Worm (Caenorhabditis elegans) whole organism, L2 larva: ENCODE results near the gene ift-81.

Experiments
- C34F6.9 ChIP-seq: fragments of 150-350 bp; optimal IDR thresholded peaks from 2 replicates; lab custom pipeline; 2014; ENCODE audit warnings: missing biosample characterization, missing genetic modification characterization
- F13H6.1 ChIP-seq: sonication (generic microtip); optimal IDR thresholded peaks from 2 replicates; lab custom pipeline; 2016; ENCODE audit warnings: missing genetic modification characterization, missing compliant biosample characterization
- R02D3.7 ChIP-seq: fragments of 150-350 bp; optimal IDR thresholded peaks from 2 replicates; lab custom pipeline; 2014; ENCODE audit warnings: missing biosample characterization, missing genetic modification characterization
- Y55F3AM.14 ChIP-seq: fragments of 200-800 bp; sonication (Bioruptor generic); optimal IDR thresholded peaks from 2 replicates; lab custom pipeline; 2018; ENCODE audit warnings: mild to moderate bottlenecking, missing genetic modification characterization, missing compliant biosample characterization
- ZK546.5 ChIP-seq: sonication (generic microtip); optimal IDR thresholded peaks from 2 replicates; lab custom pipeline; 2017; ENCODE audit warnings: missing biosample characterization, missing genetic modification characterization
- alr-1 ChIP-seq: fragments of 150-350 bp; optimal IDR thresholded peaks from 2 replicates; lab custom pipeline; 2014; ENCODE audit warnings: missing biosample characterization, missing genetic modification characterization
- aly-2 ChIP-seq: fragments of 150-350 bp; optimal IDR thresholded peaks from 2 replicates; lab custom pipeline; 2014; ENCODE audit warnings: missing biosample characterization, missing genetic modification characterization
- ama-1 ChIP-seq: fragments of 150-350 bp; optimal IDR thresholded peaks from 2 replicates; lab custom pipeline; 2018; ENCODE audit warnings: inconsistent platforms
- blmp-1 ChIP-seq: sonication (generic microtip); optimal IDR thresholded peaks from 2 replicates; lab custom pipeline; 2017; ENCODE audit warnings: missing genetic modification characterization, mild to moderate bottlenecking, missing compliant biosample characterization, antibody characterized with exemption, moderate library complexity; ENCODE audit not compliant: insufficient read depth
- ceh-16 ChIP-seq: fragments of 150-350 bp; optimal IDR thresholded peaks from 2 replicates; lab custom pipeline; 2014; ENCODE audit warnings: missing biosample characterization, missing genetic modification characterization
- ceh-82 ChIP-seq: fragments of 150-350 bp; optimal IDR thresholded peaks from 2 replicates; lab custom pipeline; 2014; ENCODE audit warnings: missing biosample characterization, missing genetic modification characterization
- crh-2 ChIP-seq: sonication (generic microtip); optimal IDR thresholded peaks from 2 replicates; lab custom pipeline; 2017; ENCODE audit warnings: missing biosample characterization, missing genetic modification characterization
- dmd-4 ChIP-seq: sonication (generic microtip); optimal IDR thresholded peaks from 2 replicates; lab custom pipeline; 2017; ENCODE audit warnings: missing biosample characterization, missing genetic modification characterization
- egl-27 ChIP-seq: sonication (generic microtip); optimal IDR thresholded peaks from 3 replicates; lab custom pipeline; 2017; ENCODE audit warnings: missing biosample characterization, missing genetic modification reagents, missing genetic modification characterization
- elt-1 ChIP-seq: fragments of 150-350 bp; optimal IDR thresholded peaks from 2 replicates; lab custom pipeline; 2014; ENCODE audit warnings: missing biosample characterization, missing genetic modification characterization
- elt-3 ChIP-seq: sonication (generic microtip); optimal IDR thresholded peaks from 2 replicates; lab custom pipeline; 2017; ENCODE audit warnings: missing biosample characterization, missing genetic modification characterization
- fos-1 ChIP-seq: fragments of 150-350 bp; optimal IDR thresholded peaks from 2 replicates; lab custom pipeline; 2014; ENCODE audit warnings: missing biosample characterization, missing genetic modification characterization
- gmeb-1 ChIP-seq: fragments of 150-350 bp; optimal IDR thresholded peaks from 2 replicates; lab custom pipeline; 2014; ENCODE audit warnings: missing biosample characterization, missing genetic modification characterization
- lin-11 ChIP-seq: fragments of 150-350 bp; sonication (generic microtip); optimal IDR thresholded peaks from 2 replicates; lab custom pipeline; 2014; ENCODE audit warnings: missing biosample characterization, missing genetic modification characterization, inconsistent platforms, mixed read lengths
- lin-13 ChIP-seq: fragments of 150-350 bp; optimal IDR thresholded peaks from 2 replicates; lab custom pipeline; 2014; ENCODE audit warnings: missing biosample characterization, missing genetic modification reagents, missing genetic modification characterization
- lin-39 ChIP-seq: fragments of 150-350 bp; optimal IDR thresholded peaks from 2 replicates; lab custom pipeline; 2014; ENCODE audit warnings: missing biosample characterization, missing genetic modification reagents, missing genetic modification characterization
- lsy-2 ChIP-seq, 2 experiments: fragments of 150-350 bp in 1 of 2; sonication (generic microtip) in 1 of 2; optimal IDR thresholded peaks; 2 replicates each; lab custom pipeline; 2014 to 2017; ENCODE audit warnings: missing biosample characterization in 2 of 2, missing genetic modification characterization in 2 of 2
- mab-5 ChIP-seq: fragments of 150-350 bp; optimal IDR thresholded peaks from 2 replicates; lab custom pipeline; 2014; ENCODE audit warnings: missing biosample characterization, missing genetic modification characterization
- mbf-1 ChIP-seq: sonication (generic microtip); optimal IDR thresholded peaks from 2 replicates; lab custom pipeline; 2017; ENCODE audit warnings: missing biosample characterization, missing genetic modification characterization
- mdl-1 ChIP-seq, 2 experiments: fragments of 150-350 bp in 1 of 2; sonication (generic microtip) in 1 of 2; optimal IDR thresholded peaks; 2 replicates each; lab custom pipeline; 2017; ENCODE audit warnings: missing biosample characterization in 2 of 2, missing genetic modification characterization in 2 of 2
- nhr-10 ChIP-seq: sonication (generic microtip); optimal IDR thresholded peaks from 2 replicates; lab custom pipeline; 2017; ENCODE audit warnings: missing biosample characterization, missing genetic modification characterization
- nhr-11 ChIP-seq: fragments of 150-350 bp; optimal IDR thresholded peaks from 2 replicates; lab custom pipeline; 2014; ENCODE audit warnings: missing biosample characterization, missing genetic modification characterization
- nhr-12 ChIP-seq: fragments of 150-350 bp; optimal IDR thresholded peaks from 2 replicates; lab custom pipeline; 2014; ENCODE audit warnings: missing biosample characterization, missing genetic modification characterization
- nhr-129 ChIP-seq: fragments of 150-350 bp; optimal IDR thresholded peaks from 2 replicates; lab custom pipeline; 2014; ENCODE audit warnings: missing biosample characterization, missing genetic modification characterization
- nhr-21 ChIP-seq: fragments of 150-350 bp; optimal IDR thresholded peaks from 2 replicates; lab custom pipeline; 2014; ENCODE audit warnings: missing biosample characterization, missing genetic modification characterization
- nhr-23 ChIP-seq: fragments of 150-350 bp; optimal IDR thresholded peaks from 2 replicates; lab custom pipeline; 2014; ENCODE audit warnings: missing biosample characterization, missing genetic modification reagents, missing genetic modification characterization
- nhr-237 ChIP-seq: fragments of 150-350 bp; optimal IDR thresholded peaks from 2 replicates; lab custom pipeline; 2014; ENCODE audit warnings: missing biosample characterization, missing genetic modification characterization
- nhr-25 ChIP-seq: fragments of 150-350 bp; sonication (generic microtip); optimal IDR thresholded peaks from 3 replicates; lab custom pipeline; 2014; ENCODE audit warnings: missing biosample characterization, missing genetic modification characterization
- nhr-6 ChIP-seq: fragments of 150-350 bp; optimal IDR thresholded peaks from 2 replicates; lab custom pipeline; 2014; ENCODE audit warnings: missing biosample characterization, missing genetic modification characterization
- nhr-77 ChIP-seq: fragments of 150-350 bp; optimal IDR thresholded peaks from 2 replicates; lab custom pipeline; 2014; ENCODE audit warnings: missing biosample characterization, missing genetic modification characterization
- peb-1 ChIP-seq: fragments of 150-350 bp; optimal IDR thresholded peaks from 2 replicates; lab custom pipeline; 2014; ENCODE audit warnings: missing biosample characterization, missing genetic modification characterization
- sem-4 ChIP-seq: fragments of 150-350 bp; optimal IDR thresholded peaks from 2 replicates; lab custom pipeline; 2014; ENCODE audit warnings: missing biosample characterization, missing genetic modification reagents, missing genetic modification characterization
- skn-1 ChIP-seq: sonication (generic microtip); optimal IDR thresholded peaks from 2 replicates; lab custom pipeline; 2017; ENCODE audit warnings: missing biosample characterization, missing genetic modification characterization
- sma-3 ChIP-seq: sonication (generic microtip); optimal IDR thresholded peaks from 2 replicates; lab custom pipeline; 2016; ENCODE audit warnings: missing genetic modification reagents, missing genetic modification characterization, missing compliant biosample characterization
- sma-9 ChIP-seq, 2 experiments: fragments of 150-350 bp in 1 of 2; sonication (generic microtip) in 1 of 2; optimal IDR thresholded peaks; 2 replicates each; lab custom pipeline; 2014 to 2016; ENCODE audit warnings: missing genetic modification characterization in 2 of 2, mild to moderate bottlenecking in 1 of 2, missing biosample characterization in 1 of 2, missing compliant biosample characterization in 1 of 2, missing genetic modification reagents in 1 of 2, moderate library complexity in 1 of 2
- snpc-4 ChIP-seq: fragments of 150-350 bp; optimal IDR thresholded peaks from 2 replicates; lab custom pipeline; 2014; ENCODE audit warnings: missing biosample characterization, missing genetic modification characterization
- unc-39 ChIP-seq: fragments of 150-350 bp; optimal IDR thresholded peaks from 2 replicates; lab custom pipeline; 2014; ENCODE audit warnings: missing biosample characterization, missing genetic modification characterization
- unc-55 ChIP-seq: fragments of 150-350 bp; sonication (generic microtip); optimal IDR thresholded peaks from 3 replicates; lab custom pipeline; 2014; ENCODE audit warnings: missing biosample characterization, missing genetic modification reagents, missing genetic modification characterization
- unc-62 ChIP-seq: fragments of 150-350 bp; optimal IDR thresholded peaks from 2 replicates; lab custom pipeline; 2014; ENCODE audit warnings: missing biosample characterization, missing genetic modification reagents, missing genetic modification characterization
- zag-1 ChIP-seq: fragments of 150-350 bp; optimal IDR thresholded peaks from 2 replicates; lab custom pipeline; 2014; ENCODE audit warnings: missing biosample characterization, missing genetic modification characterization
- ztf-1 ChIP-seq: fragments of 200-800 bp; sonication (Bioruptor generic); conservative IDR thresholded peaks from 2 replicates; pipeline ENCODE4 v1.3.6; 2022; ENCODE audit warnings: missing genetic modification characterization, missing compliant biosample characterization
- ztf-11 ChIP-seq: sonication (generic microtip); optimal IDR thresholded peaks from 2 replicates; lab custom pipeline; 2017; ENCODE audit warnings: missing biosample characterization, missing genetic modification characterization
- ztf-4 ChIP-seq: fragments of 150-350 bp; optimal IDR thresholded peaks from 2 replicates; lab custom pipeline; 2014; ENCODE audit warnings: missing biosample characterization, missing genetic modification characterization

The ift-81 gene

DNA sequence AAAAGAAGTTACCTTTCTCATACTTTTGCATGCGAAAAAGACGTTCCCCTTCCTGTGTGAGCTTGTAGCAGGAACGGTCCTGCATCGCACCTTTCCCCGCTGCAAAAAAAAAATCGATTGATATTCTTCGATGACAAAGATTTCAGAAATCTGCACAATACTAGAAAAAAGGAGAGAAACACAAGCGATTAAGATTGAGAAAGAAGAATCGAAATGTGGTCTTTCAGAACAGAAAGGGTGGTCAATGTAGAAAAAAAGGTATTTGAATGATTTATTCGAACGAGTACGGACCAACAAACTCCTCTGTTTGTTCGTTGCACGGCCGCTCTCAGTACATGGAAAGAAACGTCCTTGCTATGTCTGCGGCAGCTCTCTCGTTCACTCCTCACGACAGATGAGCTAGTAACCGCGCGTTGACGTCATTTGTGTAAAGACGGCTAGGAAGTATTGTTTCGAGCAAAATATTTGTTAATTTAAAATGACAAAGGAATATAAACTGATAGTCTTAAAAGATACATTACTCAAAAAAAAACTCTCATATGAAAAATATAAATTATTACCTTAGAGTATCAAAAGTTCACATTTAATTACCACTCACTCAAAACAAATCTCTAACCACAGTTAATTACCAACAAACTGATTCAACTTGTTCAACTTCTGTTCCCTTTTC, at the start of gene ift-81:
Gene ift-81, plus strand, starts transcription at position 620 of the 670 bp plus-strand sequence.
- TF ChIP-seq skn-1 (tag; lab: Kevin White, UChicago), result no peak
- no peak for TF ChIP-seq ztf-11 (tag; lab: Kevin White, UChicago)
- TF ChIP-seq Y55F3AM.14 (GFP tag; lab: Kevin White, UChicago), result no peak
- TF ChIP-seq dmd-4 (tag; lab: Kevin White, UChicago), result no peak
- TF ChIP-seq unc-62 (GFP tag; lab: Kevin White, UChicago), result no peak
- TF ChIP-seq sma-9 (GFP tag; optimal IDR thresholded peaks at IDR 0.05; lab: Kevin White, UChicago), result peak; percentile 62
- no peak for TF ChIP-seq sma-9 (tag; optimal IDR thresholded peaks at IDR 0.05; lab: Kevin White, UChicago)
- no peak for TF ChIP-seq elt-1 (tag; lab: Kevin White, UChicago)
- TF ChIP-seq lsy-2 (tag; optimal IDR thresholded peaks at IDR 0.05; lab: Kevin White, UChicago), result peak; percentile 37 to 67
- no peak for TF ChIP-seq snpc-4 (tag; lab: Kevin White, UChicago)
- no peak for TF ChIP-seq blmp-1 (tag; lab: Kevin White, UChicago)
- no peak for TF ChIP-seq ama-1 (lab: Kevin White, UChicago)
- peak; percentile 76 for TF ChIP-seq mab-5 (tag; lab: Kevin White, UChicago)
- TF ChIP-seq nhr-237 (tag; lab: Kevin White, UChicago), result no peak
- TF ChIP-seq sma-3 (GFP tag; lab: Kevin White, UChicago), result no peak
- TF ChIP-seq ceh-16, result no peak
- no peak for TF ChIP-seq R02D3.7 (tag; lab: Kevin White, UChicago)
- TF ChIP-seq unc-55 (GFP tag; lab: Kevin White, UChicago), result peak; percentile 83
- TF ChIP-seq alr-1 (tag; lab: Kevin White, UChicago), result no peak
- TF ChIP-seq mdl-1 (tag; optimal IDR thresholded peaks at IDR 0.05; lab: Kevin White, UChicago), result no peak
- TF ChIP-seq nhr-25 (tag; lab: Kevin White, UChicago), result no peak
- TF ChIP-seq lin-39 (tag; lab: Kevin White, UChicago), result no peak
- TF ChIP-seq lin-13 (GFP tag; lab: Kevin White, UChicago), result peak; percentile 44
- TF ChIP-seq nhr-23 (tag; lab: Kevin White, UChicago), result no peak
- no peak for TF ChIP-seq nhr-21
- no peak for TF ChIP-seq nhr-10 (tag; lab: Kevin White, UChicago)
- TF ChIP-seq ztf-1 (GFP tag; lab: Robert Waterston, UW), result no peak
- TF ChIP-seq ztf-4 (tag; lab: Kevin White, UChicago), result no peak
- TF ChIP-seq ceh-82, result no peak
- TF ChIP-seq egl-27 (tag; lab: Kevin White, UChicago), result no peak
- no peak for TF ChIP-seq sem-4 (tag; lab: Kevin White, UChicago)
- peak; percentile 59 for TF ChIP-seq F13H6.1
- no peak for TF ChIP-seq elt-3
- TF ChIP-seq nhr-12, result no peak
- no peak for TF ChIP-seq nhr-6 (tag; lab: Kevin White, UChicago)
- TF ChIP-seq peb-1 (tag; lab: Kevin White, UChicago), result no peak
- no peak for TF ChIP-seq nhr-11
- peak; percentile 4 for TF ChIP-seq lin-11 (tag; lab: Kevin White, UChicago)
- TF ChIP-seq mbf-1 (tag; lab: Kevin White, UChicago), result no peak
- TF ChIP-seq ZK546.5, result no peak
- peak; percentile 40 for TF ChIP-seq crh-2
- peak; percentile 69 for TF ChIP-seq nhr-129
- TF ChIP-seq nhr-77 (tag; lab: Kevin White, UChicago), result no peak
- TF ChIP-seq gmeb-1 (tag; lab: Kevin White, UChicago), result peak; percentile 39
- TF ChIP-seq fos-1 (tag; lab: Kevin White, UChicago), result peak; percentile 5
- TF ChIP-seq zag-1, result no peak
- TF ChIP-seq C34F6.9 (tag; lab: Kevin White, UChicago), result peak; percentile 57
- TF ChIP-seq aly-2 (tag; lab: Kevin White, UChicago), result no peak
- no peak for TF ChIP-seq unc-39 (tag; lab: Kevin White, UChicago)
